Fruit fly (Drosophila melanogaster) whole organism, adult: ENCODE results near the gene Src64B.

Source experiments
- CG14711 ChIP-seq: fragments of 200-800 bp; sonication (Bioruptor generic); optimal IDR thresholded peaks from 2 replicates; lab custom pipeline; 2018; ENCODE audit warnings: missing biosample characterization, mild to moderate bottlenecking, missing genetic modification characterization, moderate library complexity
- CG33017 ChIP-seq: fragments of 200-800 bp; sonication (Bioruptor generic); optimal IDR thresholded peaks from 2 replicates; lab custom pipeline; 2018; ENCODE audit warnings: missing biosample characterization, mild to moderate bottlenecking, missing genetic modification characterization, moderate library complexity
- CG5204 ChIP-seq: fragments of 200-800 bp; sonication (Bioruptor generic); optimal IDR thresholded peaks from 2 replicates; lab custom pipeline; 2016; ENCODE audit warnings: missing biosample characterization, missing genetic modification characterization
- CG7045 ChIP-seq: fragments of 200-800 bp; sonication (Bioruptor generic); optimal IDR thresholded peaks from 2 replicates; lab custom pipeline; 2017; ENCODE audit warnings: missing biosample characterization, mild to moderate bottlenecking, missing genetic modification characterization
- Hr96 ChIP-seq: fragments of 200-800 bp; sonication (Bioruptor generic); optimal IDR thresholded peaks from 2 replicates; lab custom pipeline; 2016; ENCODE audit warnings: missing biosample characterization, missing genetic modification characterization
- cnc ChIP-seq, 2 experiments: fragments of >200 bp; optimal IDR thresholded peaks; 2 replicates each; lab custom pipeline; 2017
- pad ChIP-seq: fragments of 200-800 bp; sonication (Bioruptor generic); optimal IDR thresholded peaks from 3 replicates; lab custom pipeline; 2017; ENCODE audit warnings: missing biosample characterization, missing genetic modification characterization, mild to moderate bottlenecking, moderate library complexity, missing genetic modification reagents
- tj ChIP-seq: fragments of 200-800 bp; sonication (Bioruptor generic); optimal IDR thresholded peaks from 3 replicates; lab custom pipeline; 2017; ENCODE audit warnings: missing biosample characterization, mild to moderate bottlenecking, missing genetic modification characterization, moderate library complexity
- toe ChIP-seq: fragments of 200-800 bp; sonication (Bioruptor generic); optimal IDR thresholded peaks from 2 replicates; lab custom pipeline; 2016; ENCODE audit warnings: missing biosample characterization, missing genetic modification characterization

dm6 chr3L:4599747-4600146 lies 26.2 kb downstream of the Src64B start:
- TF ChIP-seq pad (GFP tag; lab: Kevin White, UChicago) (no peak), CG7045 (GFP tag; lab: Kevin White, UChicago) (no peak), CG5204 (GFP tag; lab: Kevin White, UChicago) (no peak), tj (GFP tag; lab: Kevin White, UChicago) (no peak), toe (no peak), CG14711 (tag; lab: Kevin White, UChicago) (no peak), CG33017 (tag; lab: Kevin White, UChicago) (no peak), cnc (optimal IDR thresholded peaks at IDR 0.05; lab: Kevin White, UChicago) (no peak), Hr96 (GFP tag; lab: Kevin White, UChicago) (no peak)
